Worm (Caenorhabditis elegans): ENCODE measurements around the gene R04A9.7.

- TF ChIP-seq K12H6.12 (tag; optimal IDR thresholded peaks at IDR 0.05) (no peak), akir-1 (GFP tag; optimal IDR thresholded peaks at IDR 0.05) (no peak), ekl-4 (GFP tag; IDR thresholded peaks at IDR 0.05) (no peak)
Observed at ce11 chrX:425535-425934, 30.8 kb upstream of the R04A9.7 start, which contains the start of gene ZK1193.2.
